Fruit fly (Drosophila melanogaster) Kc167 (cell line): Measurements from ENCODE around the gene Sulf1.

Experiments
- Sin3A ChIP-seq: fragments of >200 bp; optimal IDR thresholded peaks from 2 replicates; lab custom pipeline; 2018; ENCODE audit warnings: missing external identifiers
- psq ChIP-seq: fragments of >200 bp; optimal IDR thresholded peaks from 2 replicates; lab custom pipeline; 2017; ENCODE audit warnings: missing external identifiers

dm6 chr3R:16341817-16342374 lies 2.5 kb upstream of the Sulf1 start, which contains the start of the genes SF2 and pad:
- TF ChIP-seq psq (lab: Kevin White, UChicago) (no peak), Sin3A (lab: Kevin White, UChicago) (no peak)
